Worm (Caenorhabditis elegans) whole organism, young adult: ENCODE results near the gene C03B1.7.

Experiments used
- B0019.2 ChIP-seq: fragments of 200-800 bp; sonication (Bioruptor generic); conservative IDR thresholded peaks from 2 replicates; pipeline ENCODE4 v1.3.6; 2022; ENCODE audit warnings: missing genetic modification reagents, missing genetic modification characterization, missing compliant biosample characterization
- C17E4.6 ChIP-seq: fragments of 200-800 bp; sonication (Bioruptor generic); IDR thresholded peaks from 2 replicates; pipeline ENCODE4 v1.3.6; 2022; ENCODE audit warnings: missing genetic modification reagents, missing genetic modification characterization, missing compliant biosample characterization
- D2030.7 ChIP-seq: fragments of 200-800 bp; sonication (Bioruptor generic); IDR thresholded peaks from 2 replicates; pipeline ENCODE4 v1.3.6; 2022; ENCODE audit warnings: missing genetic modification reagents, missing genetic modification characterization, missing compliant biosample characterization
- F10E7.11 ChIP-seq: sonication (generic microtip); optimal IDR thresholded peaks from 2 replicates; lab custom pipeline; 2017; ENCODE audit warnings: mild to moderate bottlenecking, missing genetic modification characterization, moderate library complexity, missing compliant biosample characterization
- F22D6.2 ChIP-seq: sonication (generic microtip); optimal IDR thresholded peaks from 2 replicates; lab custom pipeline; 2016; ENCODE audit warnings: mild to moderate bottlenecking, missing genetic modification characterization, missing compliant biosample characterization
- F37B4.10 ChIP-seq: fragments of 200-800 bp; sonication (Bioruptor generic); IDR thresholded peaks from 2 replicates; pipeline ENCODE4 v1.3.6; 2022; ENCODE audit warnings: missing genetic modification characterization, missing compliant biosample characterization
- F49E8.2 ChIP-seq: sonication (generic microtip); optimal IDR thresholded peaks from 3 replicates; lab custom pipeline; 2017; ENCODE audit warnings: missing genetic modification characterization, mild to moderate bottlenecking, missing compliant biosample characterization, antibody characterized with exemption, moderate library complexity; ENCODE audit not compliant: insufficient read depth
- F52B5.7 ChIP-seq: sonication (generic microtip); optimal IDR thresholded peaks from 2 replicates; lab custom pipeline; 2016; ENCODE audit warnings: mild to moderate bottlenecking, missing genetic modification characterization, missing compliant biosample characterization
- F57A8.1 ChIP-seq: fragments of 200-800 bp; sonication (Bioruptor generic); optimal IDR thresholded peaks from 2 replicates; lab custom pipeline; 2018; ENCODE audit warnings: mild to moderate bottlenecking, missing genetic modification characterization, moderate library complexity, missing compliant biosample characterization
- Y67H2A.10 ChIP-seq: fragments of 200-800 bp; sonication (Bioruptor generic); conservative IDR thresholded peaks from 2 replicates; pipeline ENCODE4 v1.3.6; 2022; ENCODE audit warnings: missing genetic modification reagents, missing genetic modification characterization, missing compliant biosample characterization
- athp-1 ChIP-seq: sonication (generic microtip); optimal IDR thresholded peaks from 2 replicates; lab custom pipeline; 2017; ENCODE audit warnings: mild to moderate bottlenecking, missing genetic modification characterization, missing compliant biosample characterization
- attf-6 ChIP-seq: fragments of 200-800 bp; sonication (Bioruptor generic); IDR thresholded peaks from 2 replicates; pipeline ENCODE4 v1.3.6; 2022; ENCODE audit warnings: missing genetic modification reagents, missing genetic modification characterization, missing compliant biosample characterization
- bed-1 ChIP-seq: fragments of 200-800 bp; sonication (Bioruptor generic); IDR thresholded peaks from 2 replicates; pipeline ENCODE4 v1.3.6; 2022; ENCODE audit warnings: missing genetic modification reagents, missing genetic modification characterization, missing compliant biosample characterization
- cebp-2 ChIP-seq: fragments of 200-800 bp; sonication (Bioruptor generic); IDR thresholded peaks from 2 replicates; pipeline ENCODE4 v1.3.6; 2022; ENCODE audit warnings: missing genetic modification characterization, missing compliant biosample characterization
- chd-7 ChIP-seq: sonication (generic microtip); optimal IDR thresholded peaks from 2 replicates; lab custom pipeline; 2016; ENCODE audit warnings: mild to moderate bottlenecking, missing genetic modification characterization, moderate library complexity, missing compliant biosample characterization
- dox-1 ChIP-seq: fragments of 200-800 bp; sonication (Bioruptor generic); IDR thresholded peaks from 2 replicates; pipeline ENCODE4 v1.3.6; 2022; ENCODE audit warnings: missing genetic modification reagents, missing genetic modification characterization, missing compliant biosample characterization
- dpl-1 ChIP-seq: fragments of 150-350 bp; optimal IDR thresholded peaks from 2 replicates; lab custom pipeline; 2014; ENCODE audit warnings: missing biosample characterization, missing genetic modification reagents, missing genetic modification characterization
- egrh-3 ChIP-seq: fragments of 200-800 bp; sonication (Bioruptor generic); IDR thresholded peaks from 2 replicates; pipeline ENCODE4 v1.3.6; 2022; ENCODE audit warnings: missing genetic modification reagents, missing genetic modification characterization, missing compliant biosample characterization
- ekl-4 ChIP-seq: fragments of 200-800 bp; sonication (Bioruptor generic); IDR thresholded peaks from 2 replicates; pipeline ENCODE4 v1.3.6; 2022; ENCODE audit warnings: missing genetic modification reagents, missing genetic modification characterization, missing compliant biosample characterization
- him-1 ChIP-seq: sonication (generic microtip); optimal IDR thresholded peaks from 2 replicates; lab custom pipeline; 2016; ENCODE audit warnings: missing genotype, missing genetic modification reagents, missing genetic modification characterization, missing compliant biosample characterization
- hlh-26 ChIP-seq: fragments of 200-800 bp; sonication (Bioruptor generic); conservative IDR thresholded peaks from 2 replicates; pipeline ENCODE4 v1.3.6; 2022; ENCODE audit warnings: missing genetic modification reagents, missing genetic modification characterization, missing compliant biosample characterization
- hmg-20 ChIP-seq: fragments of 200-800 bp; sonication (Bioruptor generic); IDR thresholded peaks from 2 replicates; pipeline ENCODE4 v1.3.6; 2022; ENCODE audit warnings: missing genetic modification reagents, missing genetic modification characterization, missing compliant biosample characterization
- hsf-1 ChIP-seq: fragments of 200-800 bp; sonication (Bioruptor generic); IDR thresholded peaks from 2 replicates; pipeline ENCODE4 v1.3.6; 2022; ENCODE audit warnings: missing genetic modification reagents, missing genetic modification characterization, missing compliant biosample characterization
- lin-40 ChIP-seq: sonication (generic microtip); optimal IDR thresholded peaks from 2 replicates; lab custom pipeline; 2016; ENCODE audit warnings: missing genetic modification characterization, mild to moderate bottlenecking, missing compliant biosample characterization, missing genotype, missing genetic modification reagents
- lin-54 ChIP-seq: fragments of 200-800 bp; sonication (Bioruptor generic); optimal IDR thresholded peaks from 2 replicates; lab custom pipeline; 2018; ENCODE audit warnings: mild to moderate bottlenecking, missing genetic modification characterization, missing compliant biosample characterization
- madf-6 ChIP-seq: fragments of 200-800 bp; sonication (Bioruptor generic); IDR thresholded peaks from 2 replicates; pipeline ENCODE4 v1.3.6; 2022; ENCODE audit warnings: missing genetic modification reagents, missing genetic modification characterization, missing compliant biosample characterization
- mel-28 ChIP-seq: sonication (generic microtip); optimal IDR thresholded peaks from 2 replicates; lab custom pipeline; 2016; ENCODE audit warnings: borderline replicate concordance, mild to moderate bottlenecking, missing genetic modification characterization, missing compliant biosample characterization
- mxl-1 ChIP-seq: sonication (generic microtip); optimal IDR thresholded peaks from 2 replicates; lab custom pipeline; 2016; ENCODE audit warnings: missing genetic modification characterization, missing compliant biosample characterization
- nfyb-1 ChIP-seq: fragments of 200-800 bp; sonication (Bioruptor generic); IDR thresholded peaks from 2 replicates; pipeline ENCODE4 v1.3.6; 2022; ENCODE audit warnings: missing genetic modification reagents, missing genetic modification characterization, missing compliant biosample characterization
- nhr-120 ChIP-seq: fragments of 200-800 bp; sonication (Bioruptor generic); IDR thresholded peaks from 2 replicates; pipeline ENCODE4 v1.3.6; 2022; ENCODE audit warnings: missing genetic modification characterization, missing compliant biosample characterization
- nhr-179 ChIP-seq: sonication (generic microtip); optimal IDR thresholded peaks from 2 replicates; lab custom pipeline; 2016; ENCODE audit warnings: mild to moderate bottlenecking, missing genetic modification characterization, missing compliant biosample characterization
- nhr-27 ChIP-seq: fragments of 200-800 bp; sonication (Bioruptor generic); optimal IDR thresholded peaks from 2 replicates; lab custom pipeline; 2018; ENCODE audit warnings: mild to moderate bottlenecking, missing genetic modification characterization, moderate library complexity, missing compliant biosample characterization
- nhr-80 ChIP-seq: sonication (generic microtip); optimal IDR thresholded peaks from 2 replicates; lab custom pipeline; 2016; ENCODE audit warnings: missing genetic modification characterization, missing compliant biosample characterization
- rcor-1 ChIP-seq: fragments of 200-800 bp; sonication (Bioruptor generic); IDR thresholded peaks from 2 replicates; pipeline ENCODE4 v1.3.6; 2022; ENCODE audit warnings: missing genetic modification reagents, missing genetic modification characterization, missing compliant biosample characterization
- repo-1 ChIP-seq: sonication (generic microtip); optimal IDR thresholded peaks from 2 replicates; lab custom pipeline; 2017; ENCODE audit warnings: mild to moderate bottlenecking, missing genetic modification characterization, missing compliant biosample characterization
- snpc-1.1 ChIP-seq: sonication (generic microtip); optimal IDR thresholded peaks from 2 replicates; lab custom pipeline; 2017; ENCODE audit warnings: missing genetic modification characterization, mild to moderate bottlenecking, missing compliant biosample characterization, antibody characterized with exemption, moderate library complexity, missing genotype, missing genetic modification reagents; ENCODE audit not compliant: insufficient read depth
- snpc-4 ChIP-seq, 5 experiments: fragments of 150-350 bp in 1 of 5; sonication (generic microtip) in 4 of 5; optimal IDR thresholded peaks; 2 replicates each; lab custom pipeline; 2014 to 2018; ENCODE audit warnings: missing genetic modification characterization in 5 of 5, missing biosample characterization in 3 of 5, antibody characterized with exemption in 2 of 5, mild to moderate bottlenecking in 2 of 5, missing compliant biosample characterization in 2 of 5, missing genotype in 2 of 5, moderate library complexity in 2 of 5, missing genetic modification reagents in 1 of 5
- tbp1 ChIP-seq: fragments of 200-800 bp; sonication (Bioruptor generic); optimal IDR thresholded peaks from 2 replicates; lab custom pipeline; 2018; ENCODE audit warnings: mild to moderate bottlenecking, missing genetic modification characterization, missing compliant biosample characterization
- tbx-9 ChIP-seq: sonication (generic microtip); optimal IDR thresholded peaks from 2 replicates; lab custom pipeline; 2016; ENCODE audit warnings: borderline replicate concordance, missing genetic modification characterization, inconsistent platforms, missing compliant biosample characterization
- tlf-1 ChIP-seq: fragments of 200-800 bp; sonication (Bioruptor generic); optimal IDR thresholded peaks from 2 replicates; lab custom pipeline; 2018; ENCODE audit warnings: mild to moderate bottlenecking, missing genetic modification characterization, missing compliant biosample characterization
- xnd-1 ChIP-seq: sonication (generic microtip); optimal IDR thresholded peaks from 2 replicates; lab custom pipeline; 2016; ENCODE audit warnings: missing genotype, missing genetic modification reagents, missing genetic modification characterization, missing compliant biosample characterization
- zfh-2 ChIP-seq: fragments of 200-800 bp; sonication (Bioruptor generic); conservative IDR thresholded peaks from 2 replicates; pipeline ENCODE4 v1.3.6; 2022; ENCODE audit warnings: missing genetic modification reagents, missing genetic modification characterization, missing compliant biosample characterization
- ztf-28 ChIP-seq: fragments of 200-800 bp; sonication (Bioruptor generic); IDR thresholded peaks from 2 replicates; pipeline ENCODE4 v1.3.6; 2022; ENCODE audit warnings: missing genetic modification reagents, missing genetic modification characterization, missing compliant biosample characterization
- ztf-3 ChIP-seq: fragments of 200-800 bp; sonication (Bioruptor generic); optimal IDR thresholded peaks from 2 replicates; lab custom pipeline; 2018; ENCODE audit warnings: mild to moderate bottlenecking, missing genetic modification characterization, missing compliant biosample characterization
- ztf-6 ChIP-seq: fragments of 200-800 bp; sonication (Bioruptor generic); IDR thresholded peaks from 2 replicates; pipeline ENCODE4 v1.3.6; 2022; ENCODE audit warnings: missing genetic modification reagents, missing genetic modification characterization, missing compliant biosample characterization

C03B1.7 gene

DNA sequence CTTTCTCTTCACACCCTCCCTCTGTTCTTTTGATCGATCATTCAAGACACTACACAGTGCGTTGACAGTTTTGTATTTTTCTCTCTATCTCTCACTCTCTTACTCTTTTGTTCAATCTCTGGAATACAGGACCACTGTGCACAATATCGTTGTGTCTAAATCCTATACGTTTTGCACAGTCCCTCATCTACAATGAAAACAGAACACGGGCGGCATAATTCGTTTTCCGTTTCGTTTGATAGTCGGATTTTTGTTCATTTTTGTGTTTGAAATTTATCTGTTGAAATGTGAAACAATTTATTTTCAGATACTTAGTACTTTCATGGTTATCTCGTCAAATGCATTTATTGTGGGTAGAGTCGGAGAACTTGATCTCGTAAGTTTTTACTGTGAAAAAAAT, at the start of gene C03B1.7:
Gene C03B1.7 (plus strand): TSS at position 301 of the 400 bp plus-strand sequence.
- TF ChIP-seq ekl-4 (GFP tag; lab: Robert Waterston, UW) (no peak), chd-7 (no peak)

DNA sequence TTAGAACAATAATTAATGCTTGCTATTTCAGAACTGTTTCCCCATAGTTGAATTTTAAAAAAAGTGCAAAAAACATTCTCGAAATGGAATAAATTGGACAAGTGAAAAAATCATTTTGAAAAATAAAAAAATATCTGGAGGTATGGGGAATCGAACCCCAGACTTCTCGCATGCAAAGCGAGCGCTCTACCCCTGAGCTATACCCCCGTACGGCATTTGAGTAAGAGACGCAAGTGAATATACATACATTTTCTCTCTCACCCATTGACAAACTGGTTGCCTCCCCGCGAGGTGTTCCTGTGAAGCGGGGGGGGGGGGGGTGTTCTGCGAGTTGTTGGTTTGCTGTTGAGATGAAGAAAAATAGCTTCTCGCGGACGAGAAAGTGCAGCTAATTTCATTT, 49.5 kb upstream of the C03B1.7 start:
- peak; percentile 76 for TF ChIP-seq F10E7.11 (tag; lab: Kevin White, UChicago)
- TF ChIP-seq ztf-6 = 0 out of 2 replicates have a peak, but pooled peaks have one; percentile 59
- TF ChIP-seq dpl-1 = no peak
- peak; percentile 71 for TF ChIP-seq madf-6 (GFP tag; lab: Robert Waterston, UW)
- peak; percentile 55 for TF ChIP-seq egrh-3 (GFP tag; lab: Robert Waterston, UW)
- TF ChIP-seq F49E8.2 = peak; percentile 26
- TF ChIP-seq nhr-27 (tag; lab: Kevin White, UChicago) = no peak
- peak; percentile 79 for TF ChIP-seq repo-1 (tag; lab: Kevin White, UChicago)
- peak; percentile 74; the same call in 1 of the 2 replicates for TF ChIP-seq ztf-28
- TF ChIP-seq dox-1 (GFP tag; lab: Robert Waterston, UW) = peak; percentile 93
- peak; percentile 65; the same call in 1 of the 2 replicates for TF ChIP-seq hsf-1
- TF ChIP-seq tbx-9 (tag; lab: Kevin White, UChicago) = no peak
- peak; percentile 89 for TF ChIP-seq mxl-1
- TF ChIP-seq F52B5.7 (tag; lab: Kevin White, UChicago) = peak; percentile 87
- TF ChIP-seq zfh-2 = peak; percentile 87
- peak; percentile 84; the same call in 1 of the 2 replicates for TF ChIP-seq nhr-120 (GFP tag; lab: Robert Waterston, UW)
- peak; percentile 91 for TF ChIP-seq chd-7
- TF ChIP-seq C17E4.6 (GFP tag; lab: Robert Waterston, UW) = 0 out of 2 replicates have a peak, but pooled peaks have one; percentile 34
- TF ChIP-seq F57A8.1 (GFP tag; lab: Kevin White, UChicago) = peak; percentile 88
- no peak for TF ChIP-seq Y67H2A.10
- TF ChIP-seq ztf-3 (GFP tag; lab: Kevin White, UChicago) = no peak
- TF ChIP-seq lin-40 (tag; lab: Kevin White, UChicago) = peak; percentile 82
- peak; percentile 15 for TF ChIP-seq tlf-1 (GFP tag; lab: Kevin White, UChicago)
- TF ChIP-seq attf-6 (GFP tag; lab: Robert Waterston, UW) = peak; percentile 53; the same call in 1 of the 2 replicates
- peak; percentile 61 for TF ChIP-seq athp-1
- TF ChIP-seq xnd-1 (tag; lab: Kevin White, UChicago) = no peak
- peak; percentile 92 for TF ChIP-seq tbp1 (GFP tag; lab: Kevin White, UChicago)
- peak; percentile 96 for TF ChIP-seq him-1 (tag; lab: Kevin White, UChicago)
- peak; percentile 45 for TF ChIP-seq F22D6.2 (tag; lab: Kevin White, UChicago)
- peak; percentile 14 for TF ChIP-seq nhr-80
- 0 out of 2 replicates have a peak, but pooled peaks have one; percentile 54 for TF ChIP-seq F37B4.10
- TF ChIP-seq mel-28 = peak; percentile 42
- TF ChIP-seq hmg-20 = peak; percentile 88
- peak; percentile 84 for TF ChIP-seq snpc-4 (GFP tag; optimal IDR thresholded peaks at IDR 0.05; lab: Kevin White, UChicago)
- TF ChIP-seq snpc-4 (tag; optimal IDR thresholded peaks at IDR 0.05; lab: Kevin White, UChicago) = peak in 3 of 4 experiments; percentile 58 to 80 (median 69)
- peak; percentile 83 for TF ChIP-seq D2030.7 (GFP tag; lab: Robert Waterston, UW)
- peak; percentile 72 for TF ChIP-seq lin-54
- TF ChIP-seq bed-1 = peak; percentile 93
- TF ChIP-seq snpc-1.1 (tag; lab: Kevin White, UChicago) = peak; percentile 72
- 0 out of 2 replicates have a peak, but pooled peaks have one; percentile 30 for TF ChIP-seq B0019.2 (GFP tag; lab: Robert Waterston, UW)
- peak; percentile 92 for TF ChIP-seq nfyb-1 (GFP tag; lab: Robert Waterston, UW)
- TF ChIP-seq nhr-179 = peak; percentile 65
- peak; percentile 87 for TF ChIP-seq rcor-1 (GFP tag; lab: Robert Waterston, UW)
- TF ChIP-seq cebp-2 (GFP tag; lab: Robert Waterston, UW) = peak; percentile 90
- 0 out of 2 replicates have a peak, but pooled peaks have one; percentile 63 for TF ChIP-seq hlh-26 (GFP tag; lab: Robert Waterston, UW)
